Worm (Caenorhabditis elegans): ENCODE data around the gene ilys-4.

ilys-4 gene

ce11 chrIV:7877255-7877654 is 20.1 kb downstream of the ilys-4 start:
- TF ChIP-seq tab-1 (GFP tag; IDR thresholded peaks at IDR 0.05) (no peak), ztf-23 (GFP tag; IDR thresholded peaks at IDR 0.05) (no peak), klf-2 (GFP tag; conservative IDR thresholded peaks at IDR 0.05) (no peak)

DNA sequence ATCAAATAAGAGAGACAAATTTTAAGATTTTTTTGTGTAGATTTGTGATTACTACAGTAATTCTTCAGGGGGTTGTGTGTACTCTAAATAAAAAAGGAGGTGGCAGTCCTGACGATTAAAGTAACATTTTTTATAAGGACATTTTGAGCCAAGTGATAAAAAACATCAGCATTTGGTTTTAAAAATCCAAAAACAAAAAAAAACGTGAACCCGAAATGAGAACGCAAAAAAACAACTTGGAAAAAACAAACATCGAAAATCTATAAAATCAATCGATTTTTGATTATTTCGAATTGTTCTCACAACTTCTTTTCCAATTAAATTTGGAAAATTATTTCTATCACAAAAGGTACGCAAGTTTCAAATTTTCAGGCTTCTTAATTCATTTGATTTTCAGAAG is 26.9 kb downstream of the ilys-4 start, which contains the start of gene T06C10.3:
TSS of gene T06C10.3 (plus strand) at position 301 of the 400 bp plus-strand sequence.
- TF ChIP-seq klf-2 (GFP tag; conservative IDR thresholded peaks at IDR 0.05) = no peak
- TF ChIP-seq ref-1 (GFP tag; conservative IDR thresholded peaks at IDR 0.05) = no peak
- TF ChIP-seq med-1 (GFP tag; optimal IDR thresholded peaks at IDR 0.05; ENCODE audit: insufficient read depth) = no peak
- TF ChIP-seq cog-1 (tag; optimal IDR thresholded peaks at IDR 0.05) = no peak
- TF ChIP-seq ztf-29 (GFP tag; IDR thresholded peaks at IDR 0.05) = no peak
- no peak for TF ChIP-seq flt-1 (GFP tag; IDR thresholded peaks at IDR 0.05)
- TF ChIP-seq ztf-23 (GFP tag; IDR thresholded peaks at IDR 0.05) = no peak

DNA sequence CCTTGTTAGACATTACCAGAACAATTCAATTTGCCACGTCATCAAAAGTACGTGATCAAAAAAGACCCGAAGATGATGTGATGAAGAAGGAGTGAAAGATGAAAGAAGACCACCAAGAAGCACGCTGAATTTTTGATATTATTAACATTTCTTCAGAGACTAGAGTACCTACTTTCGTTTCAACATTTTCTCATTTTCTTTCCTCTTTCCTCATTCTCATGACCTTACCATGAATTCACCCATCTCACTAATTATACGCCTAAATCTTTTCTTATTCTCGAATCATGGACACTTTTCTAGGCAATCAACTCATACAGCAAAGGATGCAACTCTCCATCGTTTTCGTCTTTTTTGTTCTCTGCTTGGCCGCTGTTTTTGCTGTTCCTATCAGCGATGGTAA is 28.7 kb downstream of the ilys-4 start, which contains the start of gene flp-10:
TSS of gene flp-10 (plus strand) at position 301 of the 400 bp plus-strand sequence.
- TF ChIP-seq med-1 (GFP tag; optimal IDR thresholded peaks at IDR 0.05; ENCODE audit: insufficient read depth) = no peak
- TF ChIP-seq klf-2 (GFP tag; conservative IDR thresholded peaks at IDR 0.05) = no peak
- no peak for TF ChIP-seq flt-1 (GFP tag; IDR thresholded peaks at IDR 0.05)
- no peak for TF ChIP-seq tab-1 (GFP tag; IDR thresholded peaks at IDR 0.05)
- no peak for TF ChIP-seq ztf-29 (GFP tag; IDR thresholded peaks at IDR 0.05)
- TF ChIP-seq ztf-23 (GFP tag; IDR thresholded peaks at IDR 0.05) = no peak
- no peak for TF ChIP-seq ref-1 (GFP tag; conservative IDR thresholded peaks at IDR 0.05)
- no peak for TF ChIP-seq T22C8.4 (GFP tag; IDR thresholded peaks at IDR 0.05)
- no peak for TF ChIP-seq cog-1 (tag; optimal IDR thresholded peaks at IDR 0.05)

ce11 chrIV:7851291-7851690 is 46.1 kb downstream of the ilys-4 start:
- TF ChIP-seq cog-1 (tag; optimal IDR thresholded peaks at IDR 0.05) = no peak
- TF ChIP-seq ztf-23 (GFP tag; IDR thresholded peaks at IDR 0.05) = no peak
- no peak for TF ChIP-seq med-1 (GFP tag; optimal IDR thresholded peaks at IDR 0.05; ENCODE audit: insufficient read depth)
- TF ChIP-seq tab-1 (GFP tag; IDR thresholded peaks at IDR 0.05) = no peak
- TF ChIP-seq ref-1 (GFP tag; conservative IDR thresholded peaks at IDR 0.05) = no peak
- no peak for TF ChIP-seq ztf-29 (GFP tag; IDR thresholded peaks at IDR 0.05)
- no peak for TF ChIP-seq klf-2 (GFP tag; conservative IDR thresholded peaks at IDR 0.05)
- TF ChIP-seq flt-1 (GFP tag; IDR thresholded peaks at IDR 0.05) = no peak
- no peak for TF ChIP-seq T22C8.4 (GFP tag; IDR thresholded peaks at IDR 0.05)

DNA sequence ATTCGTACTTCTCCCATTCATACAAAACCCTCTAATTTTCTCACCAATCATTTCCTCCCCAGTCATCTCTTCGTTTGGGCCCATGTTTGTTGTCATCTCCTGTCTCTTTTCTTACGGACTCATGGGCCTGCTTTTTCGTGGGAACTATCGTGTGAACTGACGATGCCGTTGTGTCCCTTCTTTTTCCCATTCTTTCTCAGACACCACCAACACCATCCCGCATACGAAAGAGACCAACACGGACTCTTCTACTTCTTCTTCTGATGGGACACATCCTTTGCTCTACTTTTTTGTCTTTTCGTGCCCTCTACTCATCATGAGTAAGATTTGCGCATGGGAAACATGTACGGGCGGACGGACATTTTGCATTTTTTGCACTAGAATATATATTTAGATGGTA is 47.0 kb downstream of the ilys-4 start:
- no peak for TF ChIP-seq cog-1 (tag; optimal IDR thresholded peaks at IDR 0.05)

DNA sequence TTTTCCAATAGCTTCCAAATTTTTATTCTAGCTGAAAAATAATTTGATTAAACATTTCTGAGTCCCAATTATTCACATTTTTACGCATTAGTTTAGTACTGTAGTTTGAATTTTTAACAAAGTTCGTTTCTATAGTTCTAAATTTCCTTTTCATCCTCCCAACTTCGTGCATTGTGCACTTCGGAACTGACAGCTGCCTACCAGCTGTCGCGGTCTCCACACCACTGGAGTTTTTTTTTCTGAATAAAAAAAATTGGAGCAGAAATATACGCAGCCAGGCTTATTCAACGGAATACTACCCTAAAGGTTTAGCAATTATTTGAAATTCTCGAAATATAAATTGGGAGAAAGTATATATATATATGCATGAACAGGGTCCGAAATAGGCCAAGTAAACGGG is 48.1 kb downstream of the ilys-4 start:
- TF ChIP-seq T22C8.4 (GFP tag; IDR thresholded peaks at IDR 0.05) = no peak
- TF ChIP-seq ztf-29 (GFP tag; IDR thresholded peaks at IDR 0.05) = no peak
- no peak for TF ChIP-seq klf-2 (GFP tag; conservative IDR thresholded peaks at IDR 0.05)
- TF ChIP-seq flt-1 (GFP tag; IDR thresholded peaks at IDR 0.05) = no peak
- TF ChIP-seq tab-1 (GFP tag; IDR thresholded peaks at IDR 0.05) = no peak
- TF ChIP-seq ref-1 (GFP tag; conservative IDR thresholded peaks at IDR 0.05) = no peak

- TF ChIP-seq tab-1 (GFP tag; IDR thresholded peaks at IDR 0.05) = no peak
- no peak for TF ChIP-seq ref-1 (GFP tag; conservative IDR thresholded peaks at IDR 0.05)
- TF ChIP-seq T22C8.4 (GFP tag; IDR thresholded peaks at IDR 0.05) = no peak
- no peak for TF ChIP-seq ztf-29 (GFP tag; IDR thresholded peaks at IDR 0.05)
Measured at ce11 chrIV:7846386-7846785, 51.0 kb downstream of the ilys-4 start, which contains the start of gene C06A6.2. Gene C06A6.2, plus strand, starts transcription at chrIV:7846622.
